Worm (Caenorhabditis elegans) whole organism, mixed stage, embryonic: ENCODE results near the gene srx-64.

Source experiments
- blmp-1 ChIP-seq: fragments of 150-350 bp; optimal IDR thresholded peaks from 2 replicates; lab custom pipeline; 2014; ENCODE audit warnings: missing biosample characterization, missing genetic modification characterization
- ceh-83 ChIP-seq: fragments of 200-800 bp; sonication (Bioruptor generic); optimal IDR thresholded peaks from 2 replicates; lab custom pipeline; 2018; ENCODE audit warnings: mild to moderate bottlenecking, missing genetic modification characterization, missing compliant biosample characterization
- ces-1 ChIP-seq: fragments of 150-350 bp; optimal IDR thresholded peaks from 2 replicates; lab custom pipeline; 2014; ENCODE audit warnings: missing biosample characterization, missing genetic modification reagents, missing genetic modification characterization
- cnd-1 ChIP-seq: fragments of 200-800 bp; sonication (Bioruptor generic); optimal IDR thresholded peaks from 2 replicates; lab custom pipeline; 2018; ENCODE audit warnings: mild to moderate bottlenecking, missing genetic modification characterization, missing compliant biosample characterization
- elt-1 ChIP-seq: sonication (generic microtip); optimal IDR thresholded peaks from 2 replicates; lab custom pipeline; 2017; ENCODE audit warnings: missing genetic modification characterization, mild to moderate bottlenecking, missing compliant biosample characterization, antibody characterized with exemption, moderate library complexity, borderline replicate concordance; ENCODE audit not compliant: insufficient read depth
- elt-3 ChIP-seq: fragments of 150-350 bp; optimal IDR thresholded peaks from 2 replicates; lab custom pipeline; 2014; ENCODE audit warnings: missing biosample characterization, missing genetic modification characterization
- hlh-1 ChIP-seq: fragments of 150-350 bp; optimal IDR thresholded peaks from 2 replicates; lab custom pipeline; 2014; ENCODE audit warnings: missing biosample characterization, missing genetic modification reagents, missing genetic modification characterization
- lsy-2 ChIP-seq: fragments of 150-350 bp; optimal IDR thresholded peaks from 2 replicates; lab custom pipeline; 2014; ENCODE audit warnings: missing biosample characterization, missing genetic modification characterization
- snpc-4 ChIP-seq: fragments of 150-350 bp; optimal IDR thresholded peaks from 2 replicates; lab custom pipeline; 2014; ENCODE audit warnings: missing biosample characterization, missing genetic modification characterization
- ztf-11 ChIP-seq: fragments of 150-350 bp; optimal IDR thresholded peaks from 2 replicates; lab custom pipeline; 2014; ENCODE audit warnings: missing biosample characterization, missing genetic modification characterization

DNA sequence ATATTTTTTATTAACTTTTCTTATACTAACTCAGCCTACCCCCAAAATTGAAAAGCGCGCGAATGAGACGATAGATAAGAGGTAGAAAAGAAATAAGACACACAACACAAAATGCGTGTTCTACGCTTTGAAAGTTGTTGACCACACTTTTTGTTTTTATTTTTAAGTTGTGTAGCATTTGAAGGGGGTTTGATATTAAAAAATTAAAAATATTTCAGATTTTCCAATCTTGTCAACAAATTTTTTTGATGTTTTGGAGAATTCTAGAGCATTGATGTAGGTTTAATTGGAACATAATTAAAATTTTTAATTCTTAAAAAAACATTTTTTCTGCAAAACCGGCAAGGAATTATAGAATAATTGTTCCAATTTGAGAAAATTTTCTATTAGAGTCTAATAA lies 32.0 kb downstream of the srx-64 start, which contains the start of gene cyp-34A6:
- TF ChIP-seq blmp-1 (tag; lab: Kevin White, UChicago), result no peak
- no peak for TF ChIP-seq snpc-4
- no peak for TF ChIP-seq lsy-2 (tag; lab: Kevin White, UChicago)
- no peak for TF ChIP-seq elt-1 (tag; lab: Kevin White, UChicago)
- no peak for TF ChIP-seq cnd-1
- TF ChIP-seq ztf-11 (tag; lab: Kevin White, UChicago), result no peak
- TF ChIP-seq ces-1, result no peak
- TF ChIP-seq ceh-83 (GFP tag; lab: Kevin White, UChicago), result no peak
- no peak for TF ChIP-seq hlh-1
- no peak for TF ChIP-seq elt-3 (tag; lab: Kevin White, UChicago)
